Worm (Caenorhabditis elegans) whole organism, L2 larva: ENCODE measurements around the gene nhr-28.

ENCODE experiments used
- blmp-1 ChIP-seq: sonication (generic microtip); optimal IDR thresholded peaks from 2 replicates; lab custom pipeline; 2017; ENCODE audit warnings: missing genetic modification characterization, mild to moderate bottlenecking, missing compliant biosample characterization, antibody characterized with exemption, moderate library complexity; ENCODE audit not compliant: insufficient read depth
- ceh-82 ChIP-seq: fragments of 150-350 bp; optimal IDR thresholded peaks from 2 replicates; lab custom pipeline; 2014; ENCODE audit warnings: missing biosample characterization, missing genetic modification characterization
- nhr-6 ChIP-seq: fragments of 150-350 bp; optimal IDR thresholded peaks from 2 replicates; lab custom pipeline; 2014; ENCODE audit warnings: missing biosample characterization, missing genetic modification characterization
- peb-1 ChIP-seq: fragments of 150-350 bp; optimal IDR thresholded peaks from 2 replicates; lab custom pipeline; 2014; ENCODE audit warnings: missing biosample characterization, missing genetic modification characterization

DNA sequence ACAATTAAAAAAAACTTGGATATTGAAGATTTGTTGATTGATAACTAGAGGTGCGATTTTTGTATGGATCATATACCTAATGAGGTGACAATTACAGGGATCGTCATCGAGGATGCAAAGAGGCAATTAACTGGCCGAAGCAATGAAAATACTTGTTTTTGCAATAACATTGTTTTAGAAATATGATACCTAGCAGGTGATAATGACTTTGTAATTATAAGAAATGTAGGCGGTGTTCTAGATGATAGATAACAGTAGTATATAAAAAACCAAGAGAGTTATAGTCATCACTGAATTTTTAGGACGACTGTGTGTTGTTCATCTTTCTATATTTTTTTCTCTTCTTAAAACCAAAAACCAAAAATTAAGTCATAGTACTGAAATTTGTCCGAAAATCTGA, 26.4 kb upstream of the nhr-28 start, which contains the start of gene C11G6.2:
- TF ChIP-seq ceh-82 (tag; lab: Kevin White, UChicago) (no peak), peb-1 (tag; lab: Kevin White, UChicago) (no peak), blmp-1 (tag; lab: Kevin White, UChicago) (no peak), nhr-6 (no peak)
